Fruit fly (Drosophila melanogaster) whole organism, embryonic: Measurements from ENCODE around the gene bsk.

ENCODE experiments used
- Atf3 ChIP-seq: fragments of 200-800 bp; sonication (Bioruptor generic); optimal IDR thresholded peaks from 3 replicates; lab custom pipeline; 2016; ENCODE audit warnings: missing biosample characterization, missing genetic modification characterization
- CG10366 ChIP-seq: fragments of 200-800 bp; sonication (Bioruptor generic); IDR thresholded peaks from 2 replicates; pipeline ENCODE4 v1.3.6; 2022; ENCODE audit warnings: missing biosample characterization, missing genetic modification characterization
- CG12391 ChIP-seq: fragments of 200-800 bp; sonication (Bioruptor generic); optimal IDR thresholded peaks from 3 replicates; lab custom pipeline; 2018; ENCODE audit warnings: missing biosample characterization, mild to moderate bottlenecking, missing genetic modification characterization, moderate library complexity
- CG12744 ChIP-seq: fragments of 200-800 bp; sonication (Bioruptor generic); optimal IDR thresholded peaks from 2 replicates; lab custom pipeline; 2016; ENCODE audit warnings: missing biosample characterization, missing genetic modification characterization
- CG14441 ChIP-seq: fragments of 200-800 bp; sonication (Bioruptor generic); IDR thresholded peaks from 2 replicates; pipeline ENCODE4 v1.3.6; 2022; ENCODE audit warnings: missing biosample characterization, missing genetic modification characterization
- CG14860 ChIP-seq: fragments of 200-800 bp; sonication (Bioruptor generic); IDR thresholded peaks from 3 replicates; pipeline ENCODE4 v1.3.6; 2022; ENCODE audit warnings: missing biosample characterization, missing genetic modification characterization; ENCODE audit not compliant: partially characterized antibody
- CG17829 ChIP-seq: fragments of 200-800 bp; optimal IDR thresholded peaks from 2 replicates; lab custom pipeline; 2019; ENCODE audit warnings: missing biosample characterization, mild to moderate bottlenecking, missing genetic modification characterization, moderate library complexity
- CG2199 ChIP-seq: fragments of 200-800 bp; sonication (Bioruptor generic); IDR thresholded peaks from 3 replicates; pipeline ENCODE4 v1.3.6; 2022; ENCODE audit warnings: missing biosample characterization, missing genetic modification characterization
- CG2202 ChIP-seq: fragments of 200-800 bp; sonication (Bioruptor generic); optimal IDR thresholded peaks from 2 replicates; lab custom pipeline; 2018; ENCODE audit warnings: missing biosample characterization, mild to moderate bottlenecking, missing genetic modification characterization
- CG30020 ChIP-seq: fragments of 200-800 bp; optimal IDR thresholded peaks from 2 replicates; lab custom pipeline; 2019; ENCODE audit warnings: missing biosample characterization, mild to moderate bottlenecking, missing genetic modification characterization, moderate library complexity
- CG43689 ChIP-seq: fragments of 200-800 bp; sonication (Bioruptor generic); IDR thresholded peaks from 2 replicates; pipeline ENCODE4 v1.3.6; 2022; ENCODE audit warnings: missing biosample characterization, missing genetic modification characterization
- CG5180 ChIP-seq: fragments of 200-800 bp; sonication (Bioruptor generic); optimal IDR thresholded peaks from 3 replicates; lab custom pipeline; 2017; ENCODE audit warnings: missing biosample characterization, missing genetic modification characterization, mild to moderate bottlenecking, moderate library complexity, missing genetic modification reagents
- CG6683 ChIP-seq: fragments of 200-800 bp; sonication (Bioruptor generic); optimal IDR thresholded peaks from 2 replicates; lab custom pipeline; 2017; ENCODE audit warnings: missing biosample characterization, mild to moderate bottlenecking, missing genetic modification characterization, missing genetic modification reagents
- CG7372 ChIP-seq: fragments of 200-800 bp; sonication (Bioruptor generic); IDR thresholded peaks from 2 replicates; pipeline ENCODE4 v1.3.6; 2022; ENCODE audit warnings: missing biosample characterization, missing genetic modification characterization
- CG8359 ChIP-seq: fragments of 200-800 bp; sonication (Bioruptor generic); optimal IDR thresholded peaks from 2 replicates; lab custom pipeline; 2017; ENCODE audit warnings: missing biosample characterization, mild to moderate bottlenecking, missing genetic modification characterization, borderline replicate concordance
- CG8388 ChIP-seq: fragments of 200-800 bp; sonication (Bioruptor generic); optimal IDR thresholded peaks from 2 replicates; lab custom pipeline; 2019; ENCODE audit warnings: missing biosample characterization, mild to moderate bottlenecking, missing genetic modification characterization, moderate library complexity
- CG8924 ChIP-seq: fragments of 200-800 bp; optimal IDR thresholded peaks from 3 replicates; lab custom pipeline; 2019; ENCODE audit warnings: missing biosample characterization, mild to moderate bottlenecking, missing genetic modification characterization, moderate library complexity
- Dfd ChIP-seq, 2 experiments: fragments of >200 bp; optimal IDR thresholded peaks; 2 replicates each; lab custom pipeline; 2017; ENCODE audit warnings: missing biosample characterization in 2 of 2, missing genetic modification characterization in 2 of 2
- Dll ChIP-seq: fragments of 200-800 bp; sonication (Bioruptor generic); IDR thresholded peaks from 4 replicates; pipeline ENCODE4 v1.3.6; 2022; ENCODE audit warnings: missing biosample characterization, missing genetic modification characterization; ENCODE audit not compliant: partially characterized antibody
- Ets97D ChIP-seq: fragments of 200-800 bp; sonication (Bioruptor generic); optimal IDR thresholded peaks from 3 replicates; lab custom pipeline; 2016; ENCODE audit warnings: missing biosample characterization, missing genetic modification characterization
- Gsc ChIP-seq: fragments of 200-800 bp; sonication (Bioruptor generic); IDR thresholded peaks from 2 replicates; pipeline ENCODE4 v1.3.6; 2022; ENCODE audit warnings: missing biosample characterization, missing genetic modification characterization
- HLH4C ChIP-seq: fragments of 200-800 bp; sonication (Bioruptor generic); IDR thresholded peaks from 3 replicates; pipeline ENCODE4 v1.3.6; 2022; ENCODE audit warnings: missing biosample characterization, missing genetic modification characterization; ENCODE audit not compliant: partially characterized antibody
- Hmr ChIP-seq: fragments of 200-800 bp; sonication (Bioruptor generic); optimal IDR thresholded peaks from 3 replicates; lab custom pipeline; 2017; ENCODE audit warnings: mild to moderate bottlenecking, missing biosample characterization, missing genetic modification reagents, missing genetic modification characterization
- Max ChIP-seq: fragments of 200-800 bp; sonication (Bioruptor generic); optimal IDR thresholded peaks from 2 replicates; lab custom pipeline; 2016; ENCODE audit warnings: missing biosample characterization, mild to moderate bottlenecking, missing genetic modification characterization
- Med ChIP-seq: fragments of 200-800 bp; sonication (Bioruptor generic); peaks from one replicate; lab custom pipeline; 2016; ENCODE audit warnings: missing biosample characterization, missing genetic modification characterization, mild to moderate bottlenecking, inconsistent platforms, moderate library complexity
- Mrtf ChIP-seq: fragments of 200-800 bp; sonication (Bioruptor generic); IDR thresholded peaks from 3 replicates; pipeline ENCODE4 v1.3.6; 2022; ENCODE audit warnings: missing biosample characterization, missing genetic modification characterization
- Oli ChIP-seq: fragments of 200-800 bp; sonication (Bioruptor generic); optimal IDR thresholded peaks from 2 replicates; lab custom pipeline; 2018; ENCODE audit warnings: missing biosample characterization, mild to moderate bottlenecking, missing genetic modification characterization, moderate library complexity
- PHDP ChIP-seq: fragments of 200-800 bp; sonication (Bioruptor generic); optimal IDR thresholded peaks from 3 replicates; lab custom pipeline; 2018; ENCODE audit warnings: missing biosample characterization, mild to moderate bottlenecking, missing genetic modification characterization, moderate library complexity
- Ptx1 ChIP-seq: fragments of 200-800 bp; sonication (Bioruptor generic); IDR thresholded peaks from 2 replicates; pipeline ENCODE4 v1.3.6; 2022; ENCODE audit warnings: missing biosample characterization, missing genetic modification characterization
- Sry-δ ChIP-seq: fragments of 200-800 bp; sonication (Bioruptor generic); optimal IDR thresholded peaks from 2 replicates; lab custom pipeline; 2016; ENCODE audit warnings: missing biosample characterization, missing genetic modification characterization
- Vsx1 ChIP-seq: fragments of 200-800 bp; sonication (Bioruptor generic); optimal IDR thresholded peaks from 2 replicates; lab custom pipeline; 2017; ENCODE audit warnings: missing biosample characterization, mild to moderate bottlenecking, missing genetic modification characterization, missing genetic modification reagents
- ara ChIP-seq: fragments of 200-800 bp; sonication (Bioruptor generic); IDR thresholded peaks from 2 replicates; pipeline ENCODE4 v1.3.6; 2022; ENCODE audit warnings: missing biosample characterization, missing genetic modification characterization
- croc ChIP-seq: fragments of 200-800 bp; sonication (Bioruptor generic); conservative IDR thresholded peaks from 3 replicates; pipeline ENCODE4 v1.3.6; 2022; ENCODE audit warnings: missing biosample characterization, missing genetic modification characterization
- en ChIP-seq: fragments of 200-800 bp; sonication (Bioruptor generic); optimal IDR thresholded peaks from 2 replicates; lab custom pipeline; 2016; ENCODE audit warnings: missing biosample characterization, missing genetic modification characterization
- eve ChIP-seq, 2 experiments: fragments of >200 bp; optimal IDR thresholded peaks; 2 replicates each; lab custom pipeline; 2017; ENCODE audit warnings: missing biosample characterization in 2 of 2, missing genetic modification characterization in 2 of 2
- grau ChIP-seq: fragments of 200-800 bp; optimal IDR thresholded peaks from 3 replicates; lab custom pipeline; 2019; ENCODE audit warnings: missing biosample characterization, mild to moderate bottlenecking, missing genetic modification characterization, moderate library complexity
- grn ChIP-seq: fragments of 200-800 bp; sonication (Bioruptor generic); optimal IDR thresholded peaks from 3 replicates; lab custom pipeline; 2017; ENCODE audit warnings: missing biosample characterization, missing genetic modification characterization
- hkb ChIP-seq, 2 experiments: fragments of 200-800 bp in 1 of 2; fragments of >200 bp in 1 of 2; sonication (Bioruptor generic) in 1 of 2; IDR thresholded peaks in 1 of 2; optimal IDR thresholded peaks in 1 of 2; 2 replicates each; pipeline versions ENCODE4 v1.3.6 to Lab custom; 2017 to 2022; ENCODE audit warnings: missing biosample characterization in 1 of 2, missing genetic modification characterization in 1 of 2
- ind ChIP-seq: fragments of 200-800 bp; sonication (Bioruptor generic); optimal IDR thresholded peaks from 3 replicates; lab custom pipeline; 2016; ENCODE audit warnings: missing biosample characterization, missing genetic modification characterization
- lbe ChIP-seq: fragments of 200-800 bp; sonication (Bioruptor generic); optimal IDR thresholded peaks from 2 replicates; lab custom pipeline; 2016; ENCODE audit warnings: missing biosample characterization, mild to moderate bottlenecking, missing genetic modification characterization
- odd ChIP-seq: fragments of 200-800 bp; sonication (Bioruptor generic); optimal IDR thresholded peaks from 2 replicates; lab custom pipeline; 2017; ENCODE audit warnings: missing biosample characterization, mild to moderate bottlenecking, missing genetic modification characterization
- pzg ChIP-seq: fragments of 200-800 bp; sonication (Bioruptor generic); optimal IDR thresholded peaks from 3 replicates; lab custom pipeline; 2018; ENCODE audit warnings: missing biosample characterization, mild to moderate bottlenecking, missing genetic modification characterization, moderate library complexity
- scrt ChIP-seq: fragments of 200-800 bp; sonication (Bioruptor generic); optimal IDR thresholded peaks from 2 replicates; lab custom pipeline; 2018; ENCODE audit warnings: missing biosample characterization, mild to moderate bottlenecking, missing genetic modification characterization, moderate library complexity
- sob ChIP-seq: fragments of 200-800 bp; sonication (Bioruptor generic); IDR thresholded peaks from 2 replicates; pipeline ENCODE4 v1.3.6; 2022; ENCODE audit warnings: missing biosample characterization, missing genetic modification characterization
- tin ChIP-seq: fragments of 200-800 bp; sonication (Bioruptor generic); optimal IDR thresholded peaks from 3 replicates; lab custom pipeline; 2016; ENCODE audit warnings: missing biosample characterization, missing genetic modification characterization
- tna ChIP-seq: fragments of 200-800 bp; sonication (Bioruptor generic); IDR thresholded peaks from 2 replicates; pipeline ENCODE4 v1.3.6; 2022; ENCODE audit warnings: missing biosample characterization, missing genetic modification characterization; ENCODE audit not compliant: partially characterized antibody
- twi ChIP-seq: fragments of 200-800 bp; optimal IDR thresholded peaks from 2 replicates; lab custom pipeline; 2019; ENCODE audit warnings: missing biosample characterization, mild to moderate bottlenecking, missing genetic modification characterization, moderate library complexity
- zen ChIP-seq: fragments of 200-800 bp; sonication (Bioruptor generic); optimal IDR thresholded peaks from 3 replicates; lab custom pipeline; 2018; ENCODE audit warnings: missing biosample characterization, mild to moderate bottlenecking, missing genetic modification characterization, moderate library complexity
- zen2 ChIP-seq: fragments of 200-800 bp; sonication (Bioruptor generic); IDR thresholded peaks from 3 replicates; pipeline ENCODE4 v1.3.6; 2022; ENCODE audit warnings: missing biosample characterization, missing genetic modification characterization; ENCODE audit not compliant: partially characterized antibody
- zfh2 ChIP-seq: fragments of 200-800 bp; sonication (Bioruptor generic); optimal IDR thresholded peaks from 2 replicates; lab custom pipeline; 2016; ENCODE audit warnings: missing biosample characterization, missing genetic modification characterization

Gene bsk

DNA sequence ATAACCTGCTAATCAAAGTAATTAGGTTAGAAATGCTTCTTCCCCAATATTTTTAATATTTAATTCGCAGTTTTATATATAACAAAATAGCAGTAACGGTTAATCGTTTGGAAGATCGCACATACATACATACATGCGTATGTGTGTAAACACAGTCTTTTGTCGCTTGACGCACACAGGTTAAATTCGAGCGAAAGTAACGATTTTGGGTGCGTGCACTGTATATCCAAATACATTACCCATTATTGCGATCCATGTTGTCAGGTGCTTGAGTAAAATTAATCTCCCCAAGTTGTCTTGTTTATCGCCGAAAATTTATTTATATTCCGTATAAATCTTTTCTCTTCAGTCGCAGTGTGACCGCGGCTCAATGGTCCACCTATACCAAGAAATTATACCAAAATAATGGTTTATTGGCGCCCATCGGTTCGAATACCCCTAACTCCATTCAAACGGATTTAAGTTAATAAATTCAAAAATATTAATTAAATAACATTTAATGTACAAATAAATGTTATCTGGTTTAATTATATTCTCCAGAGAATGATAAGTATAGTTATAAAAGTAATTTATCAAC lies 46.3 kb downstream of the bsk start, which contains the start of gene CG34159 (continued):
- no peak for TF ChIP-seq PHDP (tag; lab: Kevin White, UChicago)
- TF ChIP-seq zen2 (GFP tag; lab: Robert Waterston, UW) = no peak
- TF ChIP-seq Oli (tag; lab: Kevin White, UChicago) = no peak
- no peak for TF ChIP-seq Vsx1 (GFP tag; lab: Kevin White, UChicago)
- peak; percentile 22 for TF ChIP-seq Med
- TF ChIP-seq odd (GFP tag; lab: Kevin White, UChicago) = no peak
- TF ChIP-seq en = no peak
- no peak for TF ChIP-seq tin (GFP tag; lab: Kevin White, UChicago)
- TF ChIP-seq scrt (GFP tag; lab: Kevin White, UChicago) = no peak
- TF ChIP-seq Max (GFP tag; lab: Kevin White, UChicago) = no peak
- TF ChIP-seq Ptx1 (GFP tag; lab: Robert Waterston, UW) = no peak
- TF ChIP-seq zfh2 (GFP tag; lab: Kevin White, UChicago) = no peak
- TF ChIP-seq CG12744 (GFP tag; lab: Kevin White, UChicago) = no peak
- no peak for TF ChIP-seq zen (tag; lab: Kevin White, UChicago)
- TF ChIP-seq CG12391 (tag; lab: Kevin White, UChicago) = no peak
- TF ChIP-seq twi (tag; lab: Kevin White, UChicago) = no peak
- TF ChIP-seq Ets97D (GFP tag; lab: Kevin White, UChicago) = peak; percentile 7
- peak; percentile 33 for TF ChIP-seq CG8924
- TF ChIP-seq CG10366 (GFP tag; lab: Robert Waterston, UW) = no peak
- no peak for TF ChIP-seq sob
- TF ChIP-seq CG30020 (tag; lab: Kevin White, UChicago) = peak; percentile 64
- no peak for TF ChIP-seq CG17829
- TF ChIP-seq CG2202 = no peak
- no peak for TF ChIP-seq CG8359 (GFP tag; lab: Kevin White, UChicago)
- TF ChIP-seq eve (GFP tag; optimal IDR thresholded peaks at IDR 0.05; lab: Kevin White, UChicago) = no peak
- no peak for TF ChIP-seq CG6683
- TF ChIP-seq lbe (GFP tag; lab: Kevin White, UChicago) = peak; percentile 43
- peak; percentile 29 for TF ChIP-seq grau (tag; lab: Kevin White, UChicago)
- no peak for TF ChIP-seq grn
- TF ChIP-seq CG7372 = no peak
- TF ChIP-seq ind = no peak
- TF ChIP-seq CG8388 (GFP tag; lab: Kevin White, UChicago) = no peak
- no peak for TF ChIP-seq Dfd (GFP tag; optimal IDR thresholded peaks at IDR 0.05; lab: Kevin White, UChicago)
- TF ChIP-seq hkb (optimal IDR thresholded peaks at IDR 0.05; lab: Kevin White, UChicago) = no peak
- TF ChIP-seq hkb (GFP tag; IDR thresholded peaks at IDR 0.05; lab: Robert Waterston, UW) = no peak
- TF ChIP-seq Dll = peak; percentile 21; the same call in 1 of the 4 replicates
- no peak for TF ChIP-seq Gsc (GFP tag; lab: Robert Waterston, UW)
- no peak; the same call in 1 of the 2 replicates for TF ChIP-seq tna
- no peak for TF ChIP-seq Mrtf (GFP tag; lab: Robert Waterston, UW)
- no peak for TF ChIP-seq CG14860 (GFP tag; lab: Robert Waterston, UW)
- no peak for TF ChIP-seq Sry-δ (GFP tag; lab: Kevin White, UChicago)
- TF ChIP-seq Hmr = no peak
- TF ChIP-seq HLH4C (GFP tag; lab: Robert Waterston, UW) = no peak
- TF ChIP-seq CG14441 (GFP tag; lab: Robert Waterston, UW) = no peak
- TF ChIP-seq ara = no peak
- TF ChIP-seq croc (GFP tag; lab: Robert Waterston, UW) = no peak
- peak; percentile 55 for TF ChIP-seq pzg (GFP tag; lab: Kevin White, UChicago)
- no peak for TF ChIP-seq CG5180 (GFP tag; lab: Kevin White, UChicago)
- no peak for TF ChIP-seq CG43689 (GFP tag; lab: Robert Waterston, UW)
- TF ChIP-seq CG2199 (GFP tag; lab: Robert Waterston, UW) = no peak
- no peak for TF ChIP-seq Atf3 (GFP tag; lab: Kevin White, UChicago)
